Worm (Caenorhabditis elegans) whole organism, L3 larva: Measurements from ENCODE around the gene frk-1.

Source experiments
- daf-12 ChIP-seq: fragments of 150-350 bp; optimal IDR thresholded peaks from 2 replicates; lab custom pipeline; 2014; ENCODE audit warnings: missing biosample characterization, missing genetic modification reagents, missing genetic modification characterization
- egl-27 ChIP-seq: sonication (generic microtip); optimal IDR thresholded peaks from 4 replicates; lab custom pipeline; 2017; ENCODE audit warnings: missing biosample characterization, missing genetic modification reagents, missing genetic modification characterization
- nhr-11 ChIP-seq: fragments of 150-350 bp; optimal IDR thresholded peaks from 2 replicates; lab custom pipeline; 2014; ENCODE audit warnings: missing biosample characterization, missing genetic modification characterization
- unc-39 ChIP-seq: sonication (generic microtip); optimal IDR thresholded peaks from 4 replicates; lab custom pipeline; 2017; ENCODE audit warnings: missing biosample characterization, missing genetic modification characterization
- unc-62 ChIP-seq: fragments of 150-350 bp; sonication (generic microtip); optimal IDR thresholded peaks from 4 replicates; lab custom pipeline; 2014; ENCODE audit warnings: missing biosample characterization, missing genetic modification reagents, missing genetic modification characterization
- zag-1 ChIP-seq: fragments of 150-350 bp; optimal IDR thresholded peaks from 2 replicates; lab custom pipeline; 2014; ENCODE audit warnings: missing biosample characterization, missing genetic modification characterization

DNA sequence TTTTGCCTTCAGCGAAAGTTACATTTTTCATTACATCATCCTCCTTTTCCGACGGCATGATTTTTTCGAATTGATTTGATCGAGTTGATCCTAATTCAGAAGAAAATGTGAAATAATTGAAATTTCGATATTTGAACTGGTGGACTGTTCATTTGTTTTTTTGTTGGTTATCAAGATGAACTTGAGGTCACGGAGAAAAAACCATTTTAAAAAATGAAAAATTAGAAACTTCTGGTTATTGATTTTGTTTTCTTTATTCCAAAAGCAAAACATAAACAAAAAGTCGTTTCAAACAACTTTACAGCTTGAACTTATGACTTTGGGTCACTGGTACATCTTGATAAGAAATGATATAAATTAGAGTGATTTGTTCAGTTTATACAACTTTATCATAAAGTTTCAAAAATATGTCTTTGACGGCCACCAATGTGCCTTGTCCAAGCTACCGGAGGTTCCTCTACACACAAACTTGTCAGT lies 32.1 kb downstream of the frk-1 start, which contains the start of the genes ttbk-4 and W01B6.4:
- TF ChIP-seq egl-27 (tag; lab: Kevin White, UChicago) (no peak), nhr-11 (tag; lab: Kevin White, UChicago) (no peak), unc-62 (GFP tag; lab: Kevin White, UChicago) (no peak), zag-1 (no peak), unc-39 (tag; lab: Kevin White, UChicago) (no peak), daf-12 (tag; lab: Kevin White, UChicago) (no peak)
